Worm (Caenorhabditis elegans) whole organism, L4 larva: ENCODE measurements around the gene col-91.

Experiments used
- F26F4.8 ChIP-seq: fragments of 200-800 bp; sonication (Bioruptor generic); conservative IDR thresholded peaks from 2 replicates; pipeline ENCODE4 v1.3.6; 2022; ENCODE audit warnings: missing genetic modification characterization, missing compliant biosample characterization
- T20F7.1 ChIP-seq: fragments of 200-800 bp; sonication (Bioruptor generic); optimal IDR thresholded peaks from 2 replicates; lab custom pipeline; 2018; ENCODE audit warnings: mild to moderate bottlenecking, missing genetic modification characterization, missing compliant biosample characterization
- aha-1 ChIP-seq: fragments of 150-350 bp; peaks from one replicate; lab custom pipeline; 2014; ENCODE audit warnings: missing biosample characterization, missing genetic modification characterization
- ama-1 ChIP-seq: fragments of 150-350 bp; optimal IDR thresholded peaks from 2 replicates; lab custom pipeline; 2014; ENCODE audit warnings: inconsistent platforms, mixed read lengths
- attf-4 ChIP-seq: sonication (generic microtip); optimal IDR thresholded peaks from 3 replicates; lab custom pipeline; 2017; ENCODE audit warnings: missing biosample characterization, missing genetic modification characterization
- ceh-62 ChIP-seq: sonication (generic microtip); optimal IDR thresholded peaks from 2 replicates; lab custom pipeline; 2017; ENCODE audit warnings: missing biosample characterization, missing genetic modification characterization
- ces-1 ChIP-seq: fragments of 150-350 bp; sonication (generic microtip); optimal IDR thresholded peaks from 4 replicates; lab custom pipeline; 2014; ENCODE audit warnings: missing biosample characterization, missing genetic modification reagents, missing genetic modification characterization
- daf-16 ChIP-seq, 3 experiments: sonication (generic microtip); optimal IDR thresholded peaks; 2 replicates each; lab custom pipeline; 2016 to 2017; ENCODE audit warnings: missing genetic modification characterization in 3 of 3, missing genetic modification reagents in 3 of 3, mild to moderate bottlenecking in 2 of 3, missing compliant biosample characterization in 2 of 3, missing biosample characterization in 1 of 3, moderate library complexity in 1 of 3
- daf-19 ChIP-seq: fragments of 200-800 bp; sonication (Bioruptor generic); conservative IDR thresholded peaks from 2 replicates; pipeline ENCODE4 v1.3.6; 2022; ENCODE audit warnings: missing genetic modification characterization, missing compliant biosample characterization
- dmd-6 ChIP-seq: fragments of 200-800 bp; sonication (Bioruptor generic); IDR thresholded peaks from 2 replicates; pipeline ENCODE4 v1.3.6; 2022; ENCODE audit warnings: missing genetic modification reagents, missing genetic modification characterization, missing compliant biosample characterization
- dve-1 ChIP-seq: sonication (generic microtip); optimal IDR thresholded peaks from 2 replicates; lab custom pipeline; 2017; ENCODE audit warnings: antibody characterized with exemption, mild to moderate bottlenecking, missing genetic modification characterization, missing compliant biosample characterization; ENCODE audit not compliant: insufficient read depth
- gei-8 ChIP-seq: fragments of 200-800 bp; sonication (Bioruptor generic); optimal IDR thresholded peaks from 2 replicates; lab custom pipeline; 2018; ENCODE audit warnings: mild to moderate bottlenecking, missing genetic modification characterization, missing compliant biosample characterization
- hlh-11 ChIP-seq: fragments of 200-800 bp; sonication (Bioruptor generic); optimal IDR thresholded peaks from 2 replicates; lab custom pipeline; 2018; ENCODE audit warnings: mild to moderate bottlenecking, missing genetic modification characterization, missing compliant biosample characterization
- hmg-1.1 ChIP-seq: fragments of 200-800 bp; sonication (Bioruptor generic); IDR thresholded peaks from 2 replicates; pipeline ENCODE4 v1.3.6; 2022; ENCODE audit warnings: missing genetic modification reagents, missing genetic modification characterization, missing compliant biosample characterization
- lin-39 ChIP-seq: fragments of 150-350 bp; optimal IDR thresholded peaks from 2 replicates; lab custom pipeline; 2014; ENCODE audit warnings: missing biosample characterization, missing genetic modification reagents, missing genetic modification characterization
- lir-3 ChIP-seq: sonication (generic microtip); optimal IDR thresholded peaks from 2 replicates; lab custom pipeline; 2016; ENCODE audit warnings: mild to moderate bottlenecking, missing genetic modification characterization, missing compliant biosample characterization
- lsy-2 ChIP-seq, 2 experiments: fragments of 150-350 bp in 1 of 2; sonication (generic microtip) in 1 of 2; optimal IDR thresholded peaks; 2 replicates each; lab custom pipeline; 2014 to 2017; ENCODE audit warnings: missing biosample characterization in 2 of 2, missing genetic modification characterization in 2 of 2
- madf-5 ChIP-seq, 2 experiments: fragments of 200-800 bp; sonication (Bioruptor generic); IDR thresholded peaks; 2 replicates each; pipeline ENCODE4 v1.3.6; 2022; ENCODE audit warnings: missing compliant biosample characterization in 2 of 2, missing genetic modification characterization in 2 of 2
- mdl-1 ChIP-seq, 2 experiments: fragments of 150-350 bp in 1 of 2; sonication (generic microtip) in 1 of 2; optimal IDR thresholded peaks; 2 replicates each; lab custom pipeline; 2014 to 2017; ENCODE audit warnings: missing biosample characterization in 2 of 2, missing genetic modification characterization in 2 of 2
- mes-2 ChIP-seq: sonication (generic microtip); optimal IDR thresholded peaks from 2 replicates; lab custom pipeline; 2016; ENCODE audit warnings: missing genotype, mild to moderate bottlenecking, missing genetic modification characterization, missing compliant biosample characterization; ENCODE audit not compliant: poor library complexity, severe bottlenecking
- mxl-3 ChIP-seq: fragments of 200-800 bp; sonication (Bioruptor generic); optimal IDR thresholded peaks from 2 replicates; lab custom pipeline; 2018; ENCODE audit warnings: mild to moderate bottlenecking, missing genetic modification characterization, missing compliant biosample characterization
- nhr-25 ChIP-seq: sonication (generic microtip); optimal IDR thresholded peaks from 2 replicates; lab custom pipeline; 2017; ENCODE audit warnings: missing genetic modification characterization, mild to moderate bottlenecking, missing compliant biosample characterization, antibody characterized with exemption, moderate library complexity, borderline replicate concordance; ENCODE audit not compliant: insufficient read depth
- nhr-28 ChIP-seq: fragments of 150-350 bp; optimal IDR thresholded peaks from 2 replicates; lab custom pipeline; 2014; ENCODE audit warnings: missing biosample characterization, missing genetic modification characterization
- nhr-41 ChIP-seq: fragments of 200-800 bp; sonication (Bioruptor generic); IDR thresholded peaks from 2 replicates; pipeline ENCODE4 v1.3.6; 2022; ENCODE audit warnings: missing genetic modification reagents, missing genetic modification characterization, missing compliant biosample characterization
- nhr-77 ChIP-seq: fragments of 150-350 bp; optimal IDR thresholded peaks from 2 replicates; lab custom pipeline; 2014; ENCODE audit warnings: missing biosample characterization, missing genetic modification characterization
- php-3 ChIP-seq: fragments of 200-800 bp; sonication (Bioruptor generic); IDR thresholded peaks from 2 replicates; pipeline ENCODE4 v1.3.6; 2022; ENCODE audit warnings: missing genetic modification reagents, missing genetic modification characterization, missing compliant biosample characterization
- pqm-1 ChIP-seq: sonication (generic microtip); optimal IDR thresholded peaks from 2 replicates; lab custom pipeline; 2017; ENCODE audit warnings: missing biosample characterization, missing genetic modification characterization
- rbr-2 ChIP-seq: sonication (generic microtip); optimal IDR thresholded peaks from 2 replicates; lab custom pipeline; 2016; ENCODE audit warnings: missing genotype, missing genetic modification characterization, missing compliant biosample characterization
- set-16 ChIP-seq: fragments of 200-800 bp; sonication (Bioruptor generic); IDR thresholded peaks from 2 replicates; pipeline ENCODE4 v1.3.6; 2022; ENCODE audit warnings: missing genetic modification reagents, missing genetic modification characterization, missing compliant biosample characterization
- snpc-1.2 ChIP-seq: fragments of 200-800 bp; sonication (Bioruptor generic); IDR thresholded peaks from 2 replicates; pipeline ENCODE4 v1.3.6; 2022; ENCODE audit warnings: missing genetic modification reagents, missing genetic modification characterization, missing compliant biosample characterization
- snpc-4 ChIP-seq: fragments of 150-350 bp; optimal IDR thresholded peaks from 2 replicates; lab custom pipeline; 2014; ENCODE audit warnings: missing biosample characterization, missing genetic modification characterization
- unc-62 ChIP-seq, 3 experiments: fragments of 150-350 bp in 1 of 3; sonication (generic microtip); optimal IDR thresholded peaks in 2 of 3; peaks in 1 of 3; 1 replicate in 1 of 3; 2 replicates in 2 of 3; lab custom pipeline; 2014 to 2017; ENCODE audit warnings: missing biosample characterization in 3 of 3, missing genetic modification characterization in 3 of 3, missing genetic modification reagents in 3 of 3, missing genotype in 1 of 3
- zag-1 ChIP-seq: fragments of 150-350 bp; optimal IDR thresholded peaks from 2 replicates; lab custom pipeline; 2014; ENCODE audit warnings: missing biosample characterization, missing genetic modification characterization
- zfp-3 ChIP-seq: fragments of 200-800 bp; sonication (Bioruptor generic); conservative IDR thresholded peaks from 2 replicates; pipeline ENCODE4 v1.3.6; 2022; ENCODE audit warnings: missing genetic modification reagents, missing genetic modification characterization, missing compliant biosample characterization
- zip-2 ChIP-seq: fragments of 150-350 bp; optimal IDR thresholded peaks from 2 replicates; lab custom pipeline; 2014; ENCODE audit warnings: missing biosample characterization, missing genetic modification characterization
- ztf-11 ChIP-seq: fragments of 150-350 bp; optimal IDR thresholded peaks from 2 replicates; lab custom pipeline; 2014; ENCODE audit warnings: missing biosample characterization, missing genetic modification characterization

The col-91 gene

DNA sequence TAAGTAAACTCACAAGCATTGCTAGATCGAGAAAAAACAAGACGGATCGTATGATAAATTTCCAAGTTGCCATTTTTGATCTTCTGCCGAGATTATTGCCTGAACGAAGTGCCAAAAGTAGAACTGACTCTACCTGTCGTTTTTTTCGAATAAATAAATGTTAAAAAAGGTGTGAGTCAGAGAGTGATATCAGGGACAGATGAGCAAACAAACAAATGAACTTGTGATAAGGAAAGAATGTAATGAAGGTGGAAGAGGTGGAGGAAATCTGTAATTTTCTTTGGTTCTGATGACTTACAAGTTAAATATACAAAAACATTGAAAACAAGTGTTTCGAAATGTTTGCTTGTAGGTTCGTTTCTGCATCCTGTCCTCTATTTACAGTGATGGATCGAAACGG is 24.1 kb downstream of the col-91 start, which contains the start of gene tsp-1:
TSS of gene tsp-1 (minus strand) at position 99 of the 400 bp plus-strand sequence.
- no peak for TF ChIP-seq mdl-1 (tag; optimal IDR thresholded peaks at IDR 0.05; lab: Kevin White, UChicago)
- TF ChIP-seq daf-16 (GFP tag; optimal IDR thresholded peaks at IDR 0.05; lab: Kevin White, UChicago) = no peak
- peak; percentile 35 for TF ChIP-seq daf-16 (tag; optimal IDR thresholded peaks at IDR 0.05; lab: Kevin White, UChicago)
- no peak for TF ChIP-seq ztf-11 (tag; lab: Kevin White, UChicago)
- TF ChIP-seq hmg-1.1 (GFP tag; lab: Robert Waterston, UW) = no peak
- TF ChIP-seq snpc-1.2 (GFP tag; lab: Robert Waterston, UW) = no peak
- TF ChIP-seq zag-1 (tag; lab: Kevin White, UChicago) = no peak
- peak; percentile 27 for TF ChIP-seq nhr-28 (tag; lab: Kevin White, UChicago)
- TF ChIP-seq attf-4 (tag; lab: Kevin White, UChicago) = no peak
- TF ChIP-seq zfp-3 = no peak
- peak; percentile 55 for TF ChIP-seq pqm-1 (tag; lab: Kevin White, UChicago)
- TF ChIP-seq unc-62 (GFP tag; optimal IDR thresholded peaks at IDR 0.05 in 1 of 2; lab: Kevin White, UChicago) = no peak
- TF ChIP-seq unc-62 (tag; optimal IDR thresholded peaks at IDR 0.05; lab: Kevin White, UChicago) = no peak
- no peak for TF ChIP-seq ces-1 (GFP tag; lab: Kevin White, UChicago)
- no peak for TF ChIP-seq T20F7.1 (GFP tag; lab: Kevin White, UChicago)
- no peak for TF ChIP-seq daf-19 (GFP tag; lab: Robert Waterston, UW)
- TF ChIP-seq, all 104 proteins: peak for 3

DNA sequence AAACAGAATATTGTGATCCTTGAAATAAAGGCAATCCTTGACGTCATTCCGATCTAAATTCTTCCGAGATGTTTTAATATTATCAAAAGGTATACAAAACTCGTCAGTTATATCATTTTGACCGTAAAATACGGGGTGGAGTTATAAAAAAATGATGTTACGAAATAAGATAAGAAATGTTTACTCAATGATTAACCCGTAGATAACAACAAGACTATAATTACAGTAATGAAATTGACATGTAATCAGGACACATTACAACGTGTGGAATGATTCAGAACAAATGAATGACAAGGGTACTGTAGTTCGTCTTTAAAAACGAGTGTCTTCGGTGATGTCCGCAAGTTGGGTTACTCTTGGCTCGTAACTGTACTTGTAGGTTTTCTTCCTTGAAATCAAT is 25.6 kb downstream of the col-91 start, which contains the start of gene tsp-2:
TSS of gene tsp-2 (minus strand) at position 109 of the 400 bp plus-strand sequence.
- TF ChIP-seq dmd-6 (GFP tag; lab: Robert Waterston, UW) (peak; percentile 84), T20F7.1 (GFP tag; lab: Kevin White, UChicago) (peak; percentile 17), nhr-77 (tag; lab: Kevin White, UChicago) (peak; percentile 73), nhr-28 (tag; lab: Kevin White, UChicago) (peak; percentile 88), snpc-4 (tag; lab: Kevin White, UChicago) (no peak), unc-62 (GFP tag; optimal IDR thresholded peaks at IDR 0.05 in 1 of 2; lab: Kevin White, UChicago) (peak in 1 of 2 experiments; percentile 28), unc-62 (tag; optimal IDR thresholded peaks at IDR 0.05; lab: Kevin White, UChicago) (no peak), mes-2 (no peak), hlh-11 (tag; lab: Kevin White, UChicago) (peak; percentile 54), php-3 (GFP tag; lab: Robert Waterston, UW) (peak; percentile 95), rbr-2 (tag; lab: Kevin White, UChicago) (no peak), pqm-1 (tag; lab: Kevin White, UChicago) (peak; percentile 39), lsy-2 (tag; optimal IDR thresholded peaks at IDR 0.05; lab: Kevin White, UChicago) (peak in 1 of 2 experiments; percentile 75), daf-19 (GFP tag; lab: Robert Waterston, UW) (no peak), zfp-3 (no peak), set-16 (GFP tag; lab: Robert Waterston, UW) (no peak), nhr-41 (GFP tag; lab: Robert Waterston, UW) (no peak), aha-1 (tag; lab: Kevin White, UChicago) (no peak), madf-5 (GFP tag; IDR thresholded peaks at IDR 0.05; lab: Robert Waterston, UW) (no peak), ztf-11 (tag; lab: Kevin White, UChicago) (no peak), ceh-62 (tag; lab: Kevin White, UChicago) (no peak), ama-1 (lab: Kevin White, UChicago) (no peak), dve-1 (tag; lab: Kevin White, UChicago) (peak; percentile 76), ces-1 (GFP tag; lab: Kevin White, UChicago) (no peak), nhr-25 (no peak), zip-2 (tag; lab: Kevin White, UChicago) (peak; percentile 6), attf-4 (tag; lab: Kevin White, UChicago) (no peak), daf-16 (GFP tag; optimal IDR thresholded peaks at IDR 0.05; lab: Kevin White, UChicago) (no peak), daf-16 (tag; optimal IDR thresholded peaks at IDR 0.05; lab: Kevin White, UChicago) (peak; percentile 73)

DNA sequence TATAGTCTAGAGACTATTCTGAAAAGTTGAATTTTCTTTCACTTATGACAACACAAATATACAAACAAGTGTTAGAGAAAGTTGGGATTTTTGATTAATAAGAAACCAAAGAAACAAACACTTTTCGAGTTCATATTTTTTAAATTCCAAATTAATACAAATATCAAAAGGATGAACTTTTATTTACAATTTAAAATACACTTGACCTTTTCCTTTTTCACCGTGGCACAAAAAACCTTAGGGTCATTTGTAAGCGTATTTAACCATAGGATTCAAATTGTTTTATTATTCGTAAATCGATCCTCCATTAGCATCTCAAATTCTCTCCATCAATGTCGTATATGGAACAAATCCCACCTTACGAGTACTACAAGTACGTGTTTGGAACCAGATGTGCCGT is 27.6 kb downstream of the col-91 start, which contains the start of gene C02F5.5:
TSS of gene C02F5.5 (plus strand) at position 301 of the 400 bp plus-strand sequence.
- TF ChIP-seq ama-1 (lab: Kevin White, UChicago) = no peak
- no peak for TF ChIP-seq mxl-3 (GFP tag; lab: Kevin White, UChicago)
- TF ChIP-seq gei-8 (GFP tag; lab: Kevin White, UChicago) = no peak
- no peak for TF ChIP-seq lir-3 (tag; lab: Kevin White, UChicago)
- no peak for TF ChIP-seq nhr-25
- no peak for TF ChIP-seq lin-39 (tag; lab: Kevin White, UChicago)
- TF ChIP-seq F26F4.8 = no peak
- no peak for TF ChIP-seq php-3 (GFP tag; lab: Robert Waterston, UW)
- no peak for TF ChIP-seq T20F7.1 (GFP tag; lab: Kevin White, UChicago)
- TF ChIP-seq, all 104 proteins: peak for 0
